Comparison of ENCODE assay signal across 3 fruit fly cellular contexts in the genomic region with DNA sequence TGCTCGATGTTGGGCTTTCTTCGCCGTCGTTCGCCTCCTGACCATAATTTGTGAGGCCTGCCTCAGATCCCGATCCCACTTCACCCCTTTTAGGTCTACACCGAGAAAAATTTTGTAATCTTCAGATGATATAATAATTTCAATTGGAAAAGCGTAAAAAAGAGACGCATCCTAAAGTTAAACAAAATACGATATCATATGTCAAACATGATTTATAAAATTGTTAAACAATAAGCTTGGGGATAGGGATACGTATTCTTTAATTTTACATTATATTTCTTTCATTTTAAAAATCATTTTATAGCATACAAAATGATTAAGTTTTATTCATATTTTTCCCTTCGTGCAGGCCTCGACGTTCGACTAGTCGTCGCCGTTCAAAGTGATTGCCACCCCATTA.
A peak's percentile ranks its signal among the peaks of the same experiment; 100 is the strongest.
TF ChIP-seq lines count a peak whose summit lies in the region.

No protein-coding gene starts in this region.

- no peak for TF ChIP-seq CTCF in whole organism, embryonic (GFP tag; optimal IDR thresholded peaks at IDR 0.05; lab: Kevin White, UChicago)

TF ChIP-seq in whole organism, embryonic, 481 proteins besides CTCF, POLR2A, EP300 and RAD21:
- no peak for TF ChIP-seq ato (GFP tag; IDR thresholded peaks at IDR 0.05; lab: Robert Waterston, UW; ENCODE audit: partially characterized antibody)
- TF ChIP-seq nom (GFP tag; optimal IDR thresholded peaks at IDR 0.05; lab: Kevin White, UChicago) = peak; percentile 40
- no peak for TF ChIP-seq NfI (GFP tag; optimal IDR thresholded peaks at IDR 0.05; lab: Kevin White, UChicago)
- TF ChIP-seq Mad (GFP tag; optimal IDR thresholded peaks at IDR 0.05; lab: Kevin White, UChicago) = no peak
- no peak for TF ChIP-seq dm (GFP tag; optimal IDR thresholded peaks at IDR 0.05; lab: Kevin White, UChicago)
- no peak for TF ChIP-seq Doc3 (GFP tag; IDR thresholded peaks at IDR 0.05; lab: Robert Waterston, UW; ENCODE audit: partially characterized antibody)
- TF ChIP-seq CG15479 (GFP tag; optimal IDR thresholded peaks at IDR 0.05; lab: Kevin White, UChicago) = no peak
- peak; percentile 7 for TF ChIP-seq dmrt11E (tag; optimal IDR thresholded peaks at IDR 0.05; lab: Kevin White, UChicago)
- no peak for TF ChIP-seq CG31441 (GFP tag; IDR thresholded peaks at IDR 0.05; lab: Robert Waterston, UW)
- no peak for TF ChIP-seq maf-S (GFP tag; optimal IDR thresholded peaks at IDR 0.05; lab: Kevin White, UChicago)
- TF ChIP-seq amos (GFP tag; IDR thresholded peaks at IDR 0.05; lab: Robert Waterston, UW; ENCODE audit: partially characterized antibody) = no peak
- TF ChIP-seq bsh (GFP tag; optimal IDR thresholded peaks at IDR 0.05; lab: Kevin White, UChicago) = peak in 1 of 2 experiments; percentile 19
- TF ChIP-seq jigr1 (GFP tag; IDR thresholded peaks at IDR 0.05; lab: Robert Waterston, UW) = no peak
- no peak for TF ChIP-seq Asciz (GFP tag; optimal IDR thresholded peaks at IDR 0.05; lab: Kevin White, UChicago)
- no peak for TF ChIP-seq CG6175 (GFP tag; IDR thresholded peaks at IDR 0.05; lab: Robert Waterston, UW)
- no peak for TF ChIP-seq wor (GFP tag; IDR thresholded peaks at IDR 0.05; lab: Robert Waterston, UW)
- no peak for TF ChIP-seq kay (GFP tag; optimal IDR thresholded peaks at IDR 0.05; lab: Kevin White, UChicago)
- TF ChIP-seq CG1832 (GFP tag; optimal IDR thresholded peaks at IDR 0.05; lab: Kevin White, UChicago) = no peak
- no peak for TF ChIP-seq dpn (GFP tag; optimal IDR thresholded peaks at IDR 0.05; lab: Kevin White, UChicago)
- TF ChIP-seq CG7556 (GFP tag; optimal IDR thresholded peaks at IDR 0.05; lab: Kevin White, UChicago) = no peak
- no peak for TF ChIP-seq CG4707 (GFP tag; optimal IDR thresholded peaks at IDR 0.05; lab: Kevin White, UChicago)
TF ChIP-seq in whole organism, embryonic: peak in this region for 3.

TF ChIP-seq in whole organism, prepupa, 60 proteins besides CTCF, POLR2A, EP300 and RAD21 (continues in another document):
- peak; percentile 3 for TF ChIP-seq Sox14 (GFP tag; optimal IDR thresholded peaks at IDR 0.05; lab: Kevin White, UChicago)
- no peak for TF ChIP-seq CG6163 (GFP tag; IDR thresholded peaks at IDR 0.05; lab: Robert Waterston, UW)
- TF ChIP-seq CG10631 (GFP tag; optimal IDR thresholded peaks at IDR 0.05; lab: Kevin White, UChicago) = peak; percentile 60
- TF ChIP-seq net (GFP tag; optimal IDR thresholded peaks at IDR 0.05; lab: Kevin White, UChicago) = no peak
- TF ChIP-seq Smox (GFP tag; optimal IDR thresholded peaks at IDR 0.05; lab: Kevin White, UChicago) = no peak
- TF ChIP-seq Eip75B (GFP tag; optimal IDR thresholded peaks at IDR 0.05; lab: Kevin White, UChicago) = peak; percentile 33
- TF ChIP-seq Hr39 (GFP tag; optimal IDR thresholded peaks at IDR 0.05; lab: Kevin White, UChicago) = no peak
- TF ChIP-seq pdm3 (GFP tag; optimal IDR thresholded peaks at IDR 0.05; lab: Kevin White, UChicago) = peak; percentile 4
- peak; percentile 56 to 58 for TF ChIP-seq ss (GFP tag; optimal IDR thresholded peaks at IDR 0.05; lab: Kevin White, UChicago)
- peak; percentile 85 for TF ChIP-seq Eip78C (GFP tag; lab: Kevin White, UChicago)
- TF ChIP-seq CG3032 (tag; optimal IDR thresholded peaks at IDR 0.05; lab: Kevin White, UChicago) = peak; percentile 74
- peak; percentile 59 for TF ChIP-seq dsx (GFP tag; optimal IDR thresholded peaks at IDR 0.05; lab: Kevin White, UChicago; ENCODE audit: poor library complexity, severe bottlenecking)
- no peak for TF ChIP-seq CG8319 (GFP tag; optimal IDR thresholded peaks at IDR 0.05; lab: Kevin White, UChicago)
- TF ChIP-seq lz (GFP tag; optimal IDR thresholded peaks at IDR 0.05; lab: Kevin White, UChicago) = no peak
- TF ChIP-seq Lpt (GFP tag; optimal IDR thresholded peaks at IDR 0.05; lab: Kevin White, UChicago) = peak; percentile 5
- TF ChIP-seq Hr4 (GFP tag; optimal IDR thresholded peaks at IDR 0.05; lab: Kevin White, UChicago) = peak; percentile 16
- TF ChIP-seq topi (GFP tag; optimal IDR thresholded peaks at IDR 0.05; lab: Kevin White, UChicago) = no peak
- TF ChIP-seq CG11902 (GFP tag; optimal IDR thresholded peaks at IDR 0.05; lab: Kevin White, UChicago) = no peak
- peak; percentile 39 for TF ChIP-seq CG15336 (GFP tag; IDR thresholded peaks at IDR 0.05; lab: Robert Waterston, UW)
- peak; percentile 49 for TF ChIP-seq spab (GFP tag; optimal IDR thresholded peaks at IDR 0.05; lab: Kevin White, UChicago)
- TF ChIP-seq svp (GFP tag; lab: Kevin White, UChicago) = no peak
- TF ChIP-seq fd85E (GFP tag; optimal IDR thresholded peaks at IDR 0.05; lab: Kevin White, UChicago) = no peak
- peak; percentile 1 for TF ChIP-seq CG8632 (GFP tag; optimal IDR thresholded peaks at IDR 0.05; lab: Kevin White, UChicago)
- TF ChIP-seq CG32006 (GFP tag; optimal IDR thresholded peaks at IDR 0.05; lab: Kevin White, UChicago) = peak; percentile 53
- peak; percentile 25 for TF ChIP-seq achi (GFP tag; optimal IDR thresholded peaks at IDR 0.05; lab: Kevin White, UChicago)
- no peak for TF ChIP-seq salr (GFP tag; optimal IDR thresholded peaks at IDR 0.05; lab: Kevin White, UChicago)
- TF ChIP-seq CG6276 (GFP tag; optimal IDR thresholded peaks at IDR 0.05; lab: Kevin White, UChicago) = no peak
- no peak for TF ChIP-seq eg (GFP tag; IDR thresholded peaks at IDR 0.05; lab: Robert Waterston, UW)
- TF ChIP-seq dac (GFP tag; optimal IDR thresholded peaks at IDR 0.05; lab: Kevin White, UChicago) = no peak
- no peak for TF ChIP-seq CG6854 (GFP tag; optimal IDR thresholded peaks at IDR 0.05; lab: Kevin White, UChicago)
- no peak for TF ChIP-seq cyc (GFP tag; optimal IDR thresholded peaks at IDR 0.05; lab: Kevin White, UChicago)
- peak; percentile 34 for TF ChIP-seq OdsH (GFP tag; optimal IDR thresholded peaks at IDR 0.05; lab: Kevin White, UChicago)
- TF ChIP-seq CG3919 (GFP tag; optimal IDR thresholded peaks at IDR 0.05; lab: Kevin White, UChicago) = peak; percentile 46
- TF ChIP-seq CG9139 (GFP tag; optimal IDR thresholded peaks at IDR 0.05; lab: Kevin White, UChicago) = peak; percentile 17
- no peak for TF ChIP-seq CG31627 (GFP tag; optimal IDR thresholded peaks at IDR 0.05; lab: Kevin White, UChicago)

TF ChIP-seq in whole organism, pupa, 21 proteins besides CTCF, POLR2A, EP300 and RAD21:
- TF ChIP-seq D1 (tag; optimal IDR thresholded peaks at IDR 0.05; lab: Kevin White, UChicago) = peak; percentile 24
- TF ChIP-seq CG14655 (GFP tag; optimal IDR thresholded peaks at IDR 0.05; lab: Kevin White, UChicago) = peak; percentile 70
- TF ChIP-seq gl (tag; optimal IDR thresholded peaks at IDR 0.05; lab: Kevin White, UChicago) = peak; percentile 11
- no peak for TF ChIP-seq CG32121 (GFP tag; IDR thresholded peaks at IDR 0.05; lab: Robert Waterston, UW)
- no peak for TF ChIP-seq Pif1B (GFP tag; optimal IDR thresholded peaks at IDR 0.05; lab: Kevin White, UChicago)
- no peak for TF ChIP-seq EcR (GFP tag; optimal IDR thresholded peaks at IDR 0.05; lab: Kevin White, UChicago)
- no peak for TF ChIP-seq CG10348 (GFP tag; IDR thresholded peaks at IDR 0.05; lab: Robert Waterston, UW)
- TF ChIP-seq CG15710 (tag; optimal IDR thresholded peaks at IDR 0.05; lab: Kevin White, UChicago) = peak; percentile 71
- peak; percentile 13 for TF ChIP-seq CG13204 (GFP tag; optimal IDR thresholded peaks at IDR 0.05; lab: Kevin White, UChicago)
- TF ChIP-seq CG34367 (tag; optimal IDR thresholded peaks at IDR 0.05; lab: Kevin White, UChicago) = peak; percentile 61
- peak; percentile 35 for TF ChIP-seq Pif1A (GFP tag; optimal IDR thresholded peaks at IDR 0.05; lab: Kevin White, UChicago)
- TF ChIP-seq rn (GFP tag; IDR thresholded peaks at IDR 0.05; lab: Robert Waterston, UW) = no peak
- no peak for TF ChIP-seq CG12605 (GFP tag; IDR thresholded peaks at IDR 0.05; lab: Robert Waterston, UW)
- peak; percentile 60 for TF ChIP-seq CG8301 (tag; optimal IDR thresholded peaks at IDR 0.05; lab: Kevin White, UChicago)
- peak; percentile 73 for TF ChIP-seq CG17806 (tag; optimal IDR thresholded peaks at IDR 0.05; lab: Kevin White, UChicago)
- TF ChIP-seq CG9948 (tag; optimal IDR thresholded peaks at IDR 0.05; lab: Kevin White, UChicago) = peak; percentile 74
- no peak for TF ChIP-seq CG4496 (GFP tag; IDR thresholded peaks at IDR 0.05; lab: Robert Waterston, UW)
- no peak for TF ChIP-seq Ets98B (GFP tag; IDR thresholded peaks at IDR 0.05; lab: Robert Waterston, UW)
- TF ChIP-seq Snoo (tag; optimal IDR thresholded peaks at IDR 0.05; lab: Kevin White, UChicago) = no peak
- peak; percentile 80 for TF ChIP-seq CG8159 (tag; optimal IDR thresholded peaks at IDR 0.05; lab: Kevin White, UChicago)
- TF ChIP-seq fd96Ca (GFP tag; IDR thresholded peaks at IDR 0.05; lab: Robert Waterston, UW) = no peak

Comparison
In these comparisons a context has a peak if more than half of its experiments do, and no peak if none do; other contexts are left out.
1. Of the 7 proteins assayed by ChIP-seq in both whole organism, embryonic and whole organism, prepupa: peak only in whole organism, embryonic: none; only in whole organism, prepupa: Lpt; in both: none; in neither: 6.